Worm (Caenorhabditis elegans): ENCODE data around the gene set-24.

- TF ChIP-seq ceh-45 (GFP tag; IDR thresholded peaks at IDR 0.05), result no peak
- TF ChIP-seq nfya-1 (tag; optimal IDR thresholded peaks at IDR 0.05), result no peak
- no peak for TF ChIP-seq tbx-7 (tag; optimal IDR thresholded peaks at IDR 0.05)
- no peak for TF ChIP-seq pha-4 (tag; optimal IDR thresholded peaks at IDR 0.05)
- TF ChIP-seq unc-3 (GFP tag; conservative IDR thresholded peaks at IDR 0.05), result no peak
- TF ChIP-seq unc-3 (tag; optimal IDR thresholded peaks at IDR 0.05), result no peak
- TF ChIP-seq pha-2 (tag; optimal IDR thresholded peaks at IDR 0.05), result no peak
Measured at ce11 chrII:12077281-12077680, 53.5 kb downstream of the set-24 start.
